Fruit fly (Drosophila melanogaster) whole organism, prepupa: ENCODE data around the gene CG43245.

Experiments
- CG10669 ChIP-seq: fragments of 200-800 bp; sonication (Bioruptor generic); optimal IDR thresholded peaks from 3 replicates; lab custom pipeline; 2018; ENCODE audit warnings: missing biosample characterization, mild to moderate bottlenecking, missing genetic modification characterization, moderate library complexity
- CG11294 ChIP-seq: fragments of 200-800 bp; sonication (Bioruptor generic); IDR thresholded peaks from 2 replicates; pipeline ENCODE4 v1.3.6; 2022; ENCODE audit warnings: missing biosample characterization, missing genetic modification characterization
- CG15336 ChIP-seq: fragments of 200-800 bp; sonication (Bioruptor generic); IDR thresholded peaks from 2 replicates; pipeline ENCODE4 v1.3.6; 2022; ENCODE audit warnings: missing biosample characterization, missing genetic modification characterization
- CG1621 ChIP-seq: fragments of 200-800 bp; sonication (Bioruptor generic); optimal IDR thresholded peaks from 3 replicates; lab custom pipeline; 2018; ENCODE audit warnings: missing biosample characterization, mild to moderate bottlenecking, missing genetic modification characterization
- CG16779 ChIP-seq: fragments of 200-800 bp; sonication (Bioruptor generic); optimal IDR thresholded peaks from 3 replicates; lab custom pipeline; 2017; ENCODE audit warnings: missing biosample characterization, mild to moderate bottlenecking, missing genetic modification characterization
- CG31627 ChIP-seq: fragments of 200-800 bp; sonication (Bioruptor generic); optimal IDR thresholded peaks from 3 replicates; lab custom pipeline; 2016; ENCODE audit warnings: missing biosample characterization, missing genetic modification characterization
- CG32006 ChIP-seq: fragments of 200-800 bp; sonication (Bioruptor generic); optimal IDR thresholded peaks from 3 replicates; lab custom pipeline; 2017; ENCODE audit warnings: missing biosample characterization, mild to moderate bottlenecking, missing genetic modification characterization
- CG34406 ChIP-seq: fragments of 200-800 bp; sonication (Bioruptor generic); optimal IDR thresholded peaks from 3 replicates; lab custom pipeline; 2016; ENCODE audit warnings: missing biosample characterization, missing genetic modification characterization
- CG3919 ChIP-seq: fragments of 200-800 bp; sonication (Bioruptor generic); optimal IDR thresholded peaks from 3 replicates; lab custom pipeline; 2016; ENCODE audit warnings: missing biosample characterization, missing genetic modification characterization
- CG6163 ChIP-seq: fragments of 200-800 bp; sonication (Bioruptor generic); IDR thresholded peaks from 3 replicates; pipeline ENCODE4 v1.3.6; 2022; ENCODE audit warnings: missing biosample characterization, missing genetic modification characterization
- CG6276 ChIP-seq: fragments of 200-800 bp; sonication (Bioruptor generic); optimal IDR thresholded peaks from 2 replicates; lab custom pipeline; 2017; ENCODE audit warnings: missing biosample characterization, mild to moderate bottlenecking, missing genetic modification characterization
- CG6854 ChIP-seq: fragments of 200-800 bp; sonication (Bioruptor generic); optimal IDR thresholded peaks from 2 replicates; lab custom pipeline; 2017; ENCODE audit warnings: missing biosample characterization, mild to moderate bottlenecking, missing genetic modification characterization
- CG7368 ChIP-seq: fragments of 200-800 bp; sonication (Bioruptor generic); optimal IDR thresholded peaks from 3 replicates; lab custom pipeline; 2016; ENCODE audit warnings: missing biosample characterization, missing genetic modification characterization
- CG8119 ChIP-seq: fragments of 200-800 bp; sonication (Bioruptor generic); IDR thresholded peaks from 3 replicates; pipeline ENCODE4 v1.3.6; 2022; ENCODE audit warnings: missing biosample characterization, missing genetic modification characterization
- CG8319 ChIP-seq: fragments of 200-800 bp; sonication (Bioruptor generic); optimal IDR thresholded peaks from 3 replicates; lab custom pipeline; 2016; ENCODE audit warnings: missing biosample characterization, missing genetic modification characterization
- CG8632 ChIP-seq: fragments of 200-800 bp; sonication (Bioruptor generic); optimal IDR thresholded peaks from 3 replicates; lab custom pipeline; 2016; ENCODE audit warnings: missing biosample characterization, missing genetic modification characterization
- Eip75B ChIP-seq: fragments of 200-800 bp; sonication (Bioruptor generic); optimal IDR thresholded peaks from 3 replicates; lab custom pipeline; 2016; ENCODE audit warnings: missing biosample characterization, missing genetic modification characterization
- Eip78C ChIP-seq: fragments of 200-800 bp; sonication (Bioruptor generic); peaks from one replicate; lab custom pipeline; 2016; ENCODE audit warnings: missing biosample characterization, missing genetic modification characterization
- Eip93F ChIP-seq: fragments of 200-800 bp; sonication (Bioruptor generic); optimal IDR thresholded peaks from 2 replicates; lab custom pipeline; 2016; ENCODE audit warnings: missing biosample characterization, mild to moderate bottlenecking, missing genetic modification characterization
- Ets21C ChIP-seq: fragments of 200-800 bp; sonication (Bioruptor generic); optimal IDR thresholded peaks from 3 replicates; lab custom pipeline; 2016; ENCODE audit warnings: missing biosample characterization, missing genetic modification characterization
- Ets96B ChIP-seq: fragments of 200-800 bp; optimal IDR thresholded peaks from 2 replicates; lab custom pipeline; 2019; ENCODE audit warnings: missing biosample characterization, mild to moderate bottlenecking, missing genetic modification characterization, moderate library complexity
- Gug ChIP-seq: fragments of 200-800 bp; sonication (Bioruptor generic); IDR thresholded peaks from 2 replicates; pipeline ENCODE4 v1.3.6; 2022; ENCODE audit warnings: missing biosample characterization, missing genetic modification characterization
- Hr38 ChIP-seq: sonication (Bioruptor generic); optimal IDR thresholded peaks from 2 replicates; lab custom pipeline; 2016; ENCODE audit warnings: missing biosample characterization, missing genetic modification characterization
- Hr39 ChIP-seq: fragments of 200-800 bp; sonication (Bioruptor generic); optimal IDR thresholded peaks from 2 replicates; lab custom pipeline; 2016; ENCODE audit warnings: missing biosample characterization, missing genetic modification characterization
- Hr4 ChIP-seq: fragments of 200-800 bp; sonication (Bioruptor generic); optimal IDR thresholded peaks from 3 replicates; lab custom pipeline; 2016; ENCODE audit warnings: missing biosample characterization, missing genetic modification characterization
- Lpt ChIP-seq: fragments of 200-800 bp; sonication (Bioruptor generic); optimal IDR thresholded peaks from 3 replicates; lab custom pipeline; 2016; ENCODE audit warnings: missing biosample characterization, missing genetic modification characterization
- OdsH ChIP-seq: fragments of 200-800 bp; sonication (Bioruptor generic); optimal IDR thresholded peaks from 3 replicates; lab custom pipeline; 2016; ENCODE audit warnings: missing biosample characterization, missing genetic modification characterization
- Smox ChIP-seq: fragments of 200-800 bp; sonication (Bioruptor generic); optimal IDR thresholded peaks from 3 replicates; lab custom pipeline; 2016; ENCODE audit warnings: missing biosample characterization, missing genetic modification characterization
- Sox15 ChIP-seq: fragments of 200-800 bp; sonication (Bioruptor generic); optimal IDR thresholded peaks from 3 replicates; lab custom pipeline; 2016; ENCODE audit warnings: missing biosample characterization, missing genetic modification characterization
- achi ChIP-seq: fragments of 200-800 bp; sonication (Bioruptor generic); optimal IDR thresholded peaks from 3 replicates; lab custom pipeline; 2016; ENCODE audit warnings: missing biosample characterization, missing genetic modification characterization
- acj6 ChIP-seq: fragments of 200-800 bp; sonication (Bioruptor generic); optimal IDR thresholded peaks from 3 replicates; lab custom pipeline; 2016; ENCODE audit warnings: missing biosample characterization, missing genetic modification characterization
- dac ChIP-seq: fragments of 200-800 bp; sonication (Bioruptor generic); optimal IDR thresholded peaks from 2 replicates; lab custom pipeline; 2017; ENCODE audit warnings: missing biosample characterization, mild to moderate bottlenecking, missing genetic modification characterization
- eg ChIP-seq: fragments of 200-800 bp; sonication (Bioruptor generic); IDR thresholded peaks from 3 replicates; pipeline ENCODE4 v1.3.6; 2022; ENCODE audit warnings: missing biosample characterization, missing genetic modification characterization
- fd59A ChIP-seq: fragments of 200-800 bp; sonication (Bioruptor generic); optimal IDR thresholded peaks from 2 replicates; lab custom pipeline; 2017; ENCODE audit warnings: missing biosample characterization, mild to moderate bottlenecking, missing genetic modification characterization, missing genetic modification reagents
- fd85E ChIP-seq: fragments of 200-800 bp; sonication (Bioruptor generic); optimal IDR thresholded peaks from 3 replicates; lab custom pipeline; 2016; ENCODE audit warnings: missing biosample characterization, missing genetic modification characterization
- net ChIP-seq: fragments of 200-800 bp; sonication (Bioruptor generic); optimal IDR thresholded peaks from 3 replicates; lab custom pipeline; 2016; ENCODE audit warnings: missing biosample characterization, missing genetic modification characterization
- pdm3 ChIP-seq: fragments of 200-800 bp; sonication (Bioruptor generic); optimal IDR thresholded peaks from 3 replicates; lab custom pipeline; 2016; ENCODE audit warnings: missing biosample characterization, missing genetic modification characterization
- salr ChIP-seq, 2 experiments: fragments of 200-800 bp; sonication (Bioruptor generic); optimal IDR thresholded peaks; 3 replicates each; lab custom pipeline; 2016 to 2018; ENCODE audit warnings: missing biosample characterization in 2 of 2, missing genetic modification characterization in 2 of 2, mild to moderate bottlenecking in 1 of 2
- spab ChIP-seq: fragments of 200-800 bp; sonication (Bioruptor generic); optimal IDR thresholded peaks from 2 replicates; lab custom pipeline; 2017; ENCODE audit warnings: missing biosample characterization, mild to moderate bottlenecking, missing genetic modification characterization, missing genetic modification reagents
- ss ChIP-seq, 2 experiments: fragments of 200-800 bp; sonication (Bioruptor generic); optimal IDR thresholded peaks; 2 replicates in 1 of 2; 3 replicates in 1 of 2; lab custom pipeline; 2017 to 2018; ENCODE audit warnings: mild to moderate bottlenecking in 2 of 2, missing biosample characterization in 2 of 2, missing genetic modification characterization in 2 of 2, moderate library complexity in 1 of 2
- svp ChIP-seq: fragments of 200-800 bp; sonication (Bioruptor generic); peaks from one replicate; lab custom pipeline; 2016; ENCODE audit warnings: missing biosample characterization, missing genetic modification characterization
- topi ChIP-seq: fragments of 200-800 bp; sonication (Bioruptor generic); optimal IDR thresholded peaks from 3 replicates; lab custom pipeline; 2016; ENCODE audit warnings: missing biosample characterization, missing genetic modification characterization
- vri ChIP-seq: fragments of 200-800 bp; sonication (Bioruptor generic); optimal IDR thresholded peaks from 3 replicates; lab custom pipeline; 2016; ENCODE audit warnings: missing biosample characterization, mild to moderate bottlenecking, missing genetic modification characterization

CG43245 gene

dm6 chr3L:10777493-10777897 lies 5.8 kb downstream of the CG43245 start (continued):
- TF ChIP-seq OdsH (GFP tag; lab: Kevin White, UChicago) (peak; percentile 72), Sox15 (GFP tag; lab: Kevin White, UChicago) (peak; percentile 51), Eip75B (GFP tag; lab: Kevin White, UChicago) (peak; percentile 80), CG16779 (peak; percentile 14), topi (GFP tag; lab: Kevin White, UChicago) (peak; percentile 80), Ets96B (tag; lab: Kevin White, UChicago) (peak; percentile 76), Smox (GFP tag; lab: Kevin White, UChicago) (peak; percentile 79), CG11294 (no peak; the same call in 1 of the 2 replicates), net (GFP tag; lab: Kevin White, UChicago) (peak; percentile 65), Hr39 (GFP tag; lab: Kevin White, UChicago) (peak; percentile 63), fd59A (GFP tag; lab: Kevin White, UChicago) (peak; percentile 49), CG8632 (GFP tag; lab: Kevin White, UChicago) (peak; percentile 64), achi (GFP tag; lab: Kevin White, UChicago) (peak; percentile 65), Hr38 (GFP tag; lab: Kevin White, UChicago) (no peak), ss (GFP tag; optimal IDR thresholded peaks at IDR 0.05; lab: Kevin White, UChicago) (peak; percentile 31 to 70)

dm6 chr3L:10777909-10778308 lies 6.2 kb downstream of the CG43245 start:
- TF ChIP-seq Ets21C (GFP tag; lab: Kevin White, UChicago) (no peak), spab (no peak), CG1621 (peak; percentile 6), Gug (GFP tag; lab: Robert Waterston, UW) (no peak), Sox15 (GFP tag; lab: Kevin White, UChicago) (no peak), CG34406 (GFP tag; lab: Kevin White, UChicago) (no peak), vri (GFP tag; lab: Kevin White, UChicago) (peak; percentile 26), CG6854 (GFP tag; lab: Kevin White, UChicago) (peak; percentile 83)

- TF ChIP-seq CG8119 (GFP tag; lab: Robert Waterston, UW), result peak; percentile 75
- no peak for TF ChIP-seq CG7368 (GFP tag; lab: Kevin White, UChicago)
- peak; percentile 84 for TF ChIP-seq eg
- TF ChIP-seq fd85E (GFP tag; lab: Kevin White, UChicago), result no peak
- TF ChIP-seq Eip75B (GFP tag; lab: Kevin White, UChicago), result no peak
- TF ChIP-seq Hr39 (GFP tag; lab: Kevin White, UChicago), result no peak
- no peak for TF ChIP-seq CG8319 (GFP tag; lab: Kevin White, UChicago)
- TF ChIP-seq CG16779, result no peak
- peak; percentile 9 for TF ChIP-seq Hr4 (GFP tag; lab: Kevin White, UChicago)
- no peak for TF ChIP-seq CG3919
- TF ChIP-seq CG10669 (GFP tag; lab: Kevin White, UChicago), result no peak
- no peak for TF ChIP-seq Eip93F (GFP tag; lab: Kevin White, UChicago)
- no peak for TF ChIP-seq acj6
- TF ChIP-seq Lpt (GFP tag; lab: Kevin White, UChicago), result peak; percentile 34
- no peak for TF ChIP-seq Hr38 (GFP tag; lab: Kevin White, UChicago)
- peak; percentile 69 for TF ChIP-seq CG15336 (GFP tag; lab: Robert Waterston, UW)
- no peak for TF ChIP-seq CG31627 (GFP tag; lab: Kevin White, UChicago)
- no peak for TF ChIP-seq pdm3 (GFP tag; lab: Kevin White, UChicago)
- TF ChIP-seq CG8632 (GFP tag; lab: Kevin White, UChicago), result no peak
- TF ChIP-seq salr (GFP tag; optimal IDR thresholded peaks at IDR 0.05; lab: Kevin White, UChicago), result no peak
- no peak for TF ChIP-seq svp (GFP tag; lab: Kevin White, UChicago)
- no peak for TF ChIP-seq Eip78C (GFP tag; lab: Kevin White, UChicago)
- peak; percentile 57 for TF ChIP-seq CG6276
- TF ChIP-seq Sox15 (GFP tag; lab: Kevin White, UChicago), result no peak
- no peak for TF ChIP-seq dac (GFP tag; lab: Kevin White, UChicago)
- no peak for TF ChIP-seq CG6163 (GFP tag; lab: Robert Waterston, UW)
- no peak for TF ChIP-seq ss (GFP tag; optimal IDR thresholded peaks at IDR 0.05; lab: Kevin White, UChicago)
- TF ChIP-seq CG32006, result peak; percentile 9
These were observed 7.6 kb downstream of the CG43245 start for dm6 chr3L:10779291-10779690.
